Worm (Caenorhabditis elegans) whole organism, L4 larva: ENCODE results near the gene zif-1.

Experiments
- F37D6.2 ChIP-seq: sonication (generic microtip); optimal IDR thresholded peaks from 2 replicates; lab custom pipeline; 2016; ENCODE audit warnings: mild to moderate bottlenecking, missing genetic modification characterization, missing compliant biosample characterization
- ZK337.2 ChIP-seq: fragments of 200-800 bp; sonication (Bioruptor generic); IDR thresholded peaks from 2 replicates; pipeline ENCODE4 v1.3.6; 2022; ENCODE audit warnings: missing genetic modification reagents, missing genetic modification characterization, missing compliant biosample characterization
- ama-1 ChIP-seq: fragments of 150-350 bp; optimal IDR thresholded peaks from 2 replicates; lab custom pipeline; 2014; ENCODE audit warnings: inconsistent platforms, mixed read lengths
- arid-1 ChIP-seq: fragments of 200-800 bp; sonication (Bioruptor generic); conservative IDR thresholded peaks from 2 replicates; pipeline ENCODE4 v1.3.6; 2022; ENCODE audit warnings: missing genetic modification reagents, missing genetic modification characterization, missing compliant biosample characterization
- attf-4 ChIP-seq: sonication (generic microtip); optimal IDR thresholded peaks from 3 replicates; lab custom pipeline; 2017; ENCODE audit warnings: missing biosample characterization, missing genetic modification characterization
- cey-2 ChIP-seq: sonication (generic microtip); optimal IDR thresholded peaks from 3 replicates; lab custom pipeline; 2017; ENCODE audit warnings: missing genetic modification characterization, mild to moderate bottlenecking, missing compliant biosample characterization, antibody characterized with exemption, borderline replicate concordance; ENCODE audit not compliant: insufficient read depth
- daf-19 ChIP-seq: fragments of 200-800 bp; sonication (Bioruptor generic); conservative IDR thresholded peaks from 2 replicates; pipeline ENCODE4 v1.3.6; 2022; ENCODE audit warnings: missing genetic modification characterization, missing compliant biosample characterization
- daf-8 ChIP-seq: fragments of 200-800 bp; sonication (Bioruptor generic); IDR thresholded peaks from 2 replicates; pipeline ENCODE4 v1.3.6; 2022; ENCODE audit warnings: missing genetic modification characterization, missing compliant biosample characterization
- fos-1 ChIP-seq: fragments of 150-350 bp; optimal IDR thresholded peaks from 2 replicates; lab custom pipeline; 2014; ENCODE audit warnings: missing biosample characterization, missing genetic modification characterization
- hmg-1.1 ChIP-seq: fragments of 200-800 bp; sonication (Bioruptor generic); IDR thresholded peaks from 2 replicates; pipeline ENCODE4 v1.3.6; 2022; ENCODE audit warnings: missing genetic modification reagents, missing genetic modification characterization, missing compliant biosample characterization
- jun-1 ChIP-seq: fragments of 150-350 bp; optimal IDR thresholded peaks from 2 replicates; lab custom pipeline; 2014; ENCODE audit warnings: missing biosample characterization, missing genetic modification reagents, missing genetic modification characterization
- mdl-1 ChIP-seq, 2 experiments: fragments of 150-350 bp in 1 of 2; sonication (generic microtip) in 1 of 2; optimal IDR thresholded peaks; 2 replicates each; lab custom pipeline; 2014 to 2017; ENCODE audit warnings: missing biosample characterization in 2 of 2, missing genetic modification characterization in 2 of 2
- mdt-29 ChIP-seq: fragments of 200-800 bp; sonication (Bioruptor generic); IDR thresholded peaks from 2 replicates; pipeline ENCODE4 v1.3.6; 2022; ENCODE audit warnings: missing genetic modification reagents, missing genetic modification characterization, missing compliant biosample characterization
- mxl-2 ChIP-seq: fragments of 200-800 bp; sonication (Bioruptor generic); conservative IDR thresholded peaks from 2 replicates; pipeline ENCODE4 v1.3.6; 2022; ENCODE audit warnings: missing genetic modification reagents, missing genetic modification characterization, missing compliant biosample characterization
- nhr-102 ChIP-seq: sonication (generic microtip); optimal IDR thresholded peaks from 2 replicates; lab custom pipeline; 2016; ENCODE audit warnings: mild to moderate bottlenecking, missing genetic modification characterization, moderate library complexity, missing compliant biosample characterization
- nhr-11 ChIP-seq: fragments of 150-350 bp; optimal IDR thresholded peaks from 2 replicates; lab custom pipeline; 2014; ENCODE audit warnings: missing biosample characterization, missing genetic modification characterization
- nhr-111 ChIP-seq: fragments of 200-800 bp; sonication (Bioruptor generic); optimal IDR thresholded peaks from 2 replicates; lab custom pipeline; 2018; ENCODE audit warnings: mild to moderate bottlenecking, missing genetic modification characterization, missing compliant biosample characterization
- nhr-237 ChIP-seq: sonication (generic microtip); optimal IDR thresholded peaks from 2 replicates; lab custom pipeline; 2017; ENCODE audit warnings: missing biosample characterization, missing genetic modification characterization
- nhr-25 ChIP-seq: sonication (generic microtip); optimal IDR thresholded peaks from 2 replicates; lab custom pipeline; 2017; ENCODE audit warnings: missing genetic modification characterization, mild to moderate bottlenecking, missing compliant biosample characterization, antibody characterized with exemption, moderate library complexity, borderline replicate concordance; ENCODE audit not compliant: insufficient read depth
- php-3 ChIP-seq: fragments of 200-800 bp; sonication (Bioruptor generic); IDR thresholded peaks from 2 replicates; pipeline ENCODE4 v1.3.6; 2022; ENCODE audit warnings: missing genetic modification reagents, missing genetic modification characterization, missing compliant biosample characterization
- skn-1 ChIP-seq: fragments of 150-350 bp; optimal IDR thresholded peaks from 2 replicates; lab custom pipeline; 2014; ENCODE audit warnings: missing biosample characterization, missing genetic modification characterization
- unc-130 ChIP-seq: sonication (generic microtip); optimal IDR thresholded peaks from 2 replicates; lab custom pipeline; 2016; ENCODE audit warnings: missing genetic modification reagents, missing genetic modification characterization, missing compliant biosample characterization
- unc-39 ChIP-seq: sonication (generic microtip); optimal IDR thresholded peaks from 2 replicates; lab custom pipeline; 2017; ENCODE audit warnings: missing biosample characterization, missing genetic modification characterization
- vab-7 ChIP-seq: fragments of 200-800 bp; sonication (Bioruptor generic); IDR thresholded peaks from 2 replicates; pipeline ENCODE4 v1.3.6; 2022; ENCODE audit warnings: missing genetic modification reagents, missing genetic modification characterization, missing compliant biosample characterization
- zag-1 ChIP-seq: fragments of 150-350 bp; optimal IDR thresholded peaks from 2 replicates; lab custom pipeline; 2014; ENCODE audit warnings: missing biosample characterization, missing genetic modification characterization
- ztf-7 ChIP-seq: fragments of 150-350 bp; optimal IDR thresholded peaks from 2 replicates; lab custom pipeline; 2014; ENCODE audit warnings: missing biosample characterization, missing genetic modification characterization

The zif-1 gene

DNA sequence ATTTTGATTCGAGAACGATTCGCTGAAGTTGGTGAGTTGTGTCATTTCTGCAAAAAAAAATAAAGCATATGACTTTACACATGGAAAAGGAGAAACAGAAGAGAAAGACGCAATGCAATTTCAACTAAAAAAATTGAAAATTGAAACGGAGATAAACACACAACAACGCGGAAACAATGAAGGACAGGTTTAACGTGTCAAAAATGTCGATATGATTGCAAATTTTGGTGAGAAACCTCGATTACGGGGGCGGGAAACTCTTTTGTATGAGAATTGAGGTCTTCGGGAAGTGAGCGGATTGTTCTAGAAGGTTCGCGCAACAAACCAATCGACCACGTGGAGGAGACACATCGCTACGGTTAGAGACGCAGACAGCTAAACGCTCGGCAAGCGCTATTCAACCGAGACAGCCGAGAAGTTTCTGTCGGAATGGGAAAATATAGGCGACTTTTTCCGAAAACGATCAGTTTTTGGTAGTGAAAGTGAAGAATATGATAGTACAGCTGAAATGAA lies 51.2 kb downstream of the zif-1 start, which contains the start of gene R107.5 (continued):
- TF ChIP-seq mdt-29 (GFP tag; lab: Robert Waterston, UW) (peak; percentile 100), nhr-102 (tag; lab: Kevin White, UChicago) (peak; percentile 94), nhr-237 (tag; lab: Kevin White, UChicago) (no peak), cey-2 (peak; percentile 66), nhr-111 (GFP tag; lab: Kevin White, UChicago) (peak; percentile 97), attf-4 (tag; lab: Kevin White, UChicago) (no peak), ZK337.2 (GFP tag; lab: Robert Waterston, UW) (0 out of 2 replicates have a peak, but pooled peaks have one; percentile 53), vab-7 (GFP tag; lab: Robert Waterston, UW) (peak; percentile 87), nhr-25 (tag; lab: Kevin White, UChicago) (peak; percentile 88), unc-130 (GFP tag; lab: Kevin White, UChicago) (no peak), daf-8 (GFP tag; lab: Robert Waterston, UW) (no peak), ztf-7 (peak; percentile 21), jun-1 (tag; lab: Kevin White, UChicago) (peak; percentile 84), ama-1 (lab: Kevin White, UChicago) (peak; percentile 48), php-3 (GFP tag; lab: Robert Waterston, UW) (peak; percentile 92), zag-1 (tag; lab: Kevin White, UChicago) (no peak), arid-1 (peak; percentile 91), hmg-1.1 (GFP tag; lab: Robert Waterston, UW) (peak; percentile 93), daf-19 (GFP tag; lab: Robert Waterston, UW) (peak; percentile 90), F37D6.2 (tag; lab: Kevin White, UChicago) (peak; percentile 82), mdl-1 (tag; optimal IDR thresholded peaks at IDR 0.05; lab: Kevin White, UChicago) (peak; percentile 86 to 98), skn-1 (tag; lab: Kevin White, UChicago) (no peak), unc-39 (tag; lab: Kevin White, UChicago) (peak; percentile 96), fos-1 (tag; lab: Kevin White, UChicago) (no peak), mxl-2 (GFP tag; lab: Robert Waterston, UW) (peak; percentile 56; the same call in 1 of the 2 replicates), nhr-11 (peak; percentile 93)
